Fruit fly (Drosophila melanogaster) whole organism, embryonic: ENCODE results near the gene anchor.

Source experiments
- CG10654 ChIP-seq: fragments of 200-800 bp; sonication (Bioruptor generic); optimal IDR thresholded peaks from 2 replicates; lab custom pipeline; 2016; ENCODE audit warnings: missing biosample characterization, missing genetic modification characterization
- CG10979 ChIP-seq: fragments of 200-800 bp; sonication (Bioruptor generic); optimal IDR thresholded peaks from 2 replicates; lab custom pipeline; 2018; ENCODE audit warnings: missing biosample characterization, mild to moderate bottlenecking, missing genetic modification characterization, moderate library complexity
- CG12104 ChIP-seq: fragments of 200-800 bp; sonication (Bioruptor generic); optimal IDR thresholded peaks from 3 replicates; lab custom pipeline; 2016; ENCODE audit warnings: missing biosample characterization, missing genetic modification characterization
- CG13123 ChIP-seq: fragments of 200-800 bp; sonication (Bioruptor generic); optimal IDR thresholded peaks from 2 replicates; lab custom pipeline; 2016; ENCODE audit warnings: missing biosample characterization, missing genetic modification characterization
- CG13424 ChIP-seq: fragments of 200-800 bp; sonication (Bioruptor generic); optimal IDR thresholded peaks from 2 replicates; lab custom pipeline; 2019; ENCODE audit warnings: missing biosample characterization, mild to moderate bottlenecking, missing genetic modification characterization, moderate library complexity
- CG14860 ChIP-seq: fragments of 200-800 bp; sonication (Bioruptor generic); IDR thresholded peaks from 3 replicates; pipeline ENCODE4 v1.3.6; 2022; ENCODE audit warnings: missing biosample characterization, missing genetic modification characterization; ENCODE audit not compliant: partially characterized antibody
- CG15011 ChIP-seq: fragments of 200-800 bp; sonication (Bioruptor generic); optimal IDR thresholded peaks from 3 replicates; lab custom pipeline; 2018; ENCODE audit warnings: missing biosample characterization, mild to moderate bottlenecking, missing genetic modification characterization
- CG15514 ChIP-seq: fragments of 200-800 bp; sonication (Bioruptor generic); optimal IDR thresholded peaks from 3 replicates; lab custom pipeline; 2017; ENCODE audit warnings: missing biosample characterization, missing genetic modification characterization, mild to moderate bottlenecking, moderate library complexity, missing genetic modification reagents
- CG17328 ChIP-seq: fragments of 200-800 bp; sonication (Bioruptor generic); IDR thresholded peaks from 2 replicates; pipeline ENCODE4 v1.3.6; 2022; ENCODE audit warnings: missing biosample characterization, missing genetic modification characterization
- CG2875 ChIP-seq: fragments of 200-800 bp; sonication (Bioruptor generic); optimal IDR thresholded peaks from 2 replicates; lab custom pipeline; 2017; ENCODE audit warnings: missing biosample characterization, mild to moderate bottlenecking, missing genetic modification characterization, missing genetic modification reagents
- CG3281 ChIP-seq: fragments of 200-800 bp; sonication (Bioruptor generic); optimal IDR thresholded peaks from 3 replicates; lab custom pipeline; 2017; ENCODE audit warnings: missing biosample characterization, mild to moderate bottlenecking, missing genetic modification characterization
- CG34422 ChIP-seq: fragments of 200-800 bp; sonication (Bioruptor generic); IDR thresholded peaks from 3 replicates; pipeline ENCODE4 v1.3.6; 2022; ENCODE audit warnings: missing biosample characterization, missing genetic modification characterization
- CG42726 ChIP-seq: fragments of 200-800 bp; sonication (Bioruptor generic); IDR thresholded peaks from 2 replicates; pipeline ENCODE4 v1.3.6; 2022; ENCODE audit warnings: missing biosample characterization, missing genetic modification characterization; ENCODE audit not compliant: partially characterized antibody
- CG4730 ChIP-seq: fragments of 200-800 bp; sonication (Bioruptor generic); IDR thresholded peaks from 2 replicates; pipeline ENCODE4 v1.3.6; 2022; ENCODE audit warnings: missing biosample characterization, missing genetic modification characterization
- CG5245 ChIP-seq: fragments of 200-800 bp; sonication (Bioruptor generic); optimal IDR thresholded peaks from 3 replicates; lab custom pipeline; 2016; ENCODE audit warnings: missing biosample characterization, missing genetic modification characterization
- CG6175 ChIP-seq: fragments of 200-800 bp; sonication (Bioruptor generic); IDR thresholded peaks from 3 replicates; pipeline ENCODE4 v1.3.6; 2022; ENCODE audit warnings: missing biosample characterization, missing genetic modification characterization
- CG7786 ChIP-seq: fragments of 200-800 bp; sonication (Bioruptor generic); optimal IDR thresholded peaks from 2 replicates; lab custom pipeline; 2016; ENCODE audit warnings: missing biosample characterization, missing genetic modification characterization
- CG7963 ChIP-seq: fragments of 200-800 bp; sonication (Bioruptor generic); IDR thresholded peaks from 3 replicates; pipeline ENCODE4 v1.3.6; 2022; ENCODE audit warnings: missing biosample characterization, missing genetic modification characterization; ENCODE audit not compliant: partially characterized antibody
- CG8388 ChIP-seq: fragments of 200-800 bp; sonication (Bioruptor generic); optimal IDR thresholded peaks from 2 replicates; lab custom pipeline; 2019; ENCODE audit warnings: missing biosample characterization, mild to moderate bottlenecking, missing genetic modification characterization, moderate library complexity
- CG8478 ChIP-seq: fragments of >200 bp; optimal IDR thresholded peaks from 2 replicates; lab custom pipeline; 2018
- CoRest ChIP-seq: fragments of 200-800 bp; sonication (Bioruptor generic); optimal IDR thresholded peaks from 3 replicates; lab custom pipeline; 2018; ENCODE audit warnings: missing biosample characterization, mild to moderate bottlenecking, missing genetic modification characterization, moderate library complexity
- Dll ChIP-seq: fragments of 200-800 bp; sonication (Bioruptor generic); IDR thresholded peaks from 4 replicates; pipeline ENCODE4 v1.3.6; 2022; ENCODE audit warnings: missing biosample characterization, missing genetic modification characterization; ENCODE audit not compliant: partially characterized antibody
- GATAe ChIP-seq: fragments of 200-800 bp; sonication (Bioruptor generic); conservative IDR thresholded peaks from 2 replicates; pipeline ENCODE4 v1.3.6; 2022; ENCODE audit warnings: missing biosample characterization, missing genetic modification characterization
- Gug ChIP-seq: fragments of 200-800 bp; sonication (Bioruptor generic); IDR thresholded peaks from 4 replicates; pipeline ENCODE4 v1.3.6; 2022; ENCODE audit warnings: missing biosample characterization, missing genetic modification characterization
- Opbp ChIP-seq: fragments of 200-800 bp; sonication (Bioruptor generic); IDR thresholded peaks from 3 replicates; pipeline ENCODE4 v1.3.6; 2022; ENCODE audit warnings: missing biosample characterization, missing genetic modification characterization; ENCODE audit not compliant: partially characterized antibody
- Sox100B ChIP-seq: fragments of 200-800 bp; sonication (Bioruptor generic); optimal IDR thresholded peaks from 3 replicates; lab custom pipeline; 2018; ENCODE audit warnings: missing biosample characterization, mild to moderate bottlenecking, missing genetic modification characterization
- Trl ChIP-seq, 3 experiments: fragments of >200 bp in 2 of 3; fragments of 200-800 bp in 1 of 3; sonication (Bioruptor generic) in 1 of 3; optimal IDR thresholded peaks; 2 replicates in 1 of 3; 3 replicates in 2 of 3; lab custom pipeline; 2016 to 2017; ENCODE audit warnings: missing biosample characterization in 1 of 3, missing genetic modification characterization in 1 of 3
- ato ChIP-seq: fragments of 200-800 bp; sonication (Bioruptor generic); IDR thresholded peaks from 2 replicates; pipeline ENCODE4 v1.3.6; 2022; ENCODE audit warnings: missing biosample characterization, missing genetic modification characterization; ENCODE audit not compliant: partially characterized antibody
- bowl ChIP-seq: fragments of 200-800 bp; sonication (Bioruptor generic); IDR thresholded peaks from 2 replicates; pipeline ENCODE4 v1.3.6; 2022; ENCODE audit warnings: missing biosample characterization, missing genetic modification characterization
- cg ChIP-seq: fragments of 200-800 bp; sonication (Bioruptor generic); optimal IDR thresholded peaks from 3 replicates; lab custom pipeline; 2019; ENCODE audit warnings: missing biosample characterization, mild to moderate bottlenecking, missing genetic modification characterization, moderate library complexity
- chif ChIP-seq, 2 experiments: fragments of 200-800 bp; sonication (Bioruptor generic); optimal IDR thresholded peaks; 3 replicates each; lab custom pipeline; 2016; ENCODE audit warnings: missing biosample characterization in 2 of 2, missing genetic modification characterization in 2 of 2
- crc ChIP-seq: fragments of 200-800 bp; sonication (Bioruptor generic); optimal IDR thresholded peaks from 2 replicates; lab custom pipeline; 2016; ENCODE audit warnings: missing biosample characterization, missing genetic modification characterization
- crp ChIP-seq, 2 experiments: fragments of 200-800 bp; sonication (Bioruptor generic); optimal IDR thresholded peaks; 2 replicates in 1 of 2; 3 replicates in 1 of 2; lab custom pipeline; 2017; ENCODE audit warnings: missing biosample characterization in 2 of 2, missing genetic modification characterization in 2 of 2, mild to moderate bottlenecking in 1 of 2, moderate library complexity in 1 of 2
- eve ChIP-seq, 2 experiments: fragments of >200 bp; optimal IDR thresholded peaks; 2 replicates each; lab custom pipeline; 2017; ENCODE audit warnings: missing biosample characterization in 2 of 2, missing genetic modification characterization in 2 of 2
- fd64A ChIP-seq: fragments of 200-800 bp; sonication (Bioruptor generic); optimal IDR thresholded peaks from 3 replicates; lab custom pipeline; 2018; ENCODE audit warnings: missing biosample characterization, mild to moderate bottlenecking, missing genetic modification characterization
- grn ChIP-seq: fragments of 200-800 bp; sonication (Bioruptor generic); optimal IDR thresholded peaks from 3 replicates; lab custom pipeline; 2017; ENCODE audit warnings: missing biosample characterization, missing genetic modification characterization
- nmo ChIP-seq: fragments of 200-800 bp; sonication (Bioruptor generic); optimal IDR thresholded peaks from 2 replicates; lab custom pipeline; 2018; ENCODE audit warnings: missing biosample characterization, mild to moderate bottlenecking, missing genetic modification characterization, moderate library complexity
- pita ChIP-seq: fragments of 200-800 bp; sonication (Bioruptor generic); optimal IDR thresholded peaks from 2 replicates; lab custom pipeline; 2017; ENCODE audit warnings: missing biosample characterization, mild to moderate bottlenecking, missing genetic modification characterization
- pnt ChIP-seq: fragments of 200-800 bp; sonication (Bioruptor generic); optimal IDR thresholded peaks from 3 replicates; lab custom pipeline; 2016; ENCODE audit warnings: missing biosample characterization, missing genetic modification characterization
- shn ChIP-seq: fragments of 200-800 bp; sonication (Bioruptor generic); optimal IDR thresholded peaks from 3 replicates; lab custom pipeline; 2016; ENCODE audit warnings: missing biosample characterization, missing genetic modification characterization
- stwl ChIP-seq: fragments of 200-800 bp; sonication (Bioruptor generic); optimal IDR thresholded peaks from 3 replicates; lab custom pipeline; 2018; ENCODE audit warnings: missing biosample characterization, mild to moderate bottlenecking, missing genetic modification characterization, moderate library complexity
- vnd ChIP-seq: fragments of 200-800 bp; sonication (Bioruptor generic); IDR thresholded peaks from 3 replicates; pipeline ENCODE4 v1.3.6; 2022; ENCODE audit warnings: missing biosample characterization, missing genetic modification characterization; ENCODE audit not compliant: partially characterized antibody

Gene anchor

dm6 chr3L:17611864-17612505 is 9.6 kb upstream of the anchor start (continued):
- TF ChIP-seq nmo (GFP tag; lab: Kevin White, UChicago): peak; percentile 23
- peak; percentile 86 for TF ChIP-seq CG8478 (lab: Kevin White, UChicago)
- no peak for TF ChIP-seq fd64A (GFP tag; lab: Kevin White, UChicago)
- TF ChIP-seq shn (GFP tag; lab: Kevin White, UChicago): no peak
- no peak for TF ChIP-seq CG7786 (GFP tag; lab: Kevin White, UChicago)
- TF ChIP-seq CG5245 (GFP tag; lab: Kevin White, UChicago): no peak
- TF ChIP-seq crp (GFP tag; optimal IDR thresholded peaks at IDR 0.05; lab: Kevin White, UChicago): no peak
- TF ChIP-seq CG10979 (tag; lab: Kevin White, UChicago): no peak
- TF ChIP-seq crc (GFP tag; lab: Kevin White, UChicago): no peak
- no peak for TF ChIP-seq CG15011 (GFP tag; lab: Kevin White, UChicago)
- TF ChIP-seq CG3281 (GFP tag; lab: Kevin White, UChicago): no peak
- no peak for TF ChIP-seq CG8388 (GFP tag; lab: Kevin White, UChicago)
- no peak for TF ChIP-seq bowl (GFP tag; lab: Robert Waterston, UW)
- no peak for TF ChIP-seq CG42726 (GFP tag; lab: Robert Waterston, UW)
- TF ChIP-seq cg (GFP tag; lab: Kevin White, UChicago): peak; percentile 94
- TF ChIP-seq GATAe (GFP tag; lab: Robert Waterston, UW): no peak
- TF ChIP-seq Trl (optimal IDR thresholded peaks at IDR 0.05; lab: Kevin White, UChicago): peak; percentile 87 to 93
- TF ChIP-seq Trl (GFP tag; optimal IDR thresholded peaks at IDR 0.05; lab: Kevin White, UChicago): no peak
- TF ChIP-seq chif (GFP tag; optimal IDR thresholded peaks at IDR 0.05; lab: Kevin White, UChicago): no peak
- peak; percentile 3 for TF ChIP-seq stwl
- TF ChIP-seq eve (GFP tag; optimal IDR thresholded peaks at IDR 0.05; lab: Kevin White, UChicago): no peak
- no peak for TF ChIP-seq CG13123 (GFP tag; lab: Kevin White, UChicago)
- TF ChIP-seq CG10654 (GFP tag; lab: Kevin White, UChicago): no peak
- TF ChIP-seq vnd: 0 out of 3 replicates have a peak, but pooled peaks have one; percentile 30
- 0 out of 3 replicates have a peak, but pooled peaks have one; percentile 6 for TF ChIP-seq CG6175 (GFP tag; lab: Robert Waterston, UW)
- TF ChIP-seq Dll (GFP tag; lab: Robert Waterston, UW): 0 out of 4 replicates have a peak, but pooled peaks have one; percentile 30
- TF ChIP-seq pita (GFP tag; lab: Kevin White, UChicago): no peak
- TF ChIP-seq CG12104: no peak
- no peak for TF ChIP-seq pnt
- no peak for TF ChIP-seq CG15514 (GFP tag; lab: Kevin White, UChicago)
- no peak for TF ChIP-seq CG4730 (GFP tag; lab: Robert Waterston, UW)
- TF ChIP-seq Gug (GFP tag; lab: Robert Waterston, UW): no peak
- 0 out of 2 replicates have a peak, but pooled peaks have one; percentile 46 for TF ChIP-seq ato (GFP tag; lab: Robert Waterston, UW)
- no peak for TF ChIP-seq CG17328 (GFP tag; lab: Robert Waterston, UW)
- TF ChIP-seq grn (GFP tag; lab: Kevin White, UChicago): no peak
- TF ChIP-seq CoRest (tag; lab: Kevin White, UChicago): peak; percentile 30
- TF ChIP-seq Sox100B (GFP tag; lab: Kevin White, UChicago): no peak
- peak; percentile 57; the same call in 1 of the 3 replicates for TF ChIP-seq Opbp (GFP tag; lab: Robert Waterston, UW)
- TF ChIP-seq CG2875 (GFP tag; lab: Kevin White, UChicago): no peak
- peak; percentile 32; the same call in 1 of the 3 replicates for TF ChIP-seq CG7963 (GFP tag; lab: Robert Waterston, UW)
- 0 out of 3 replicates have a peak, but pooled peaks have one; percentile 42 for TF ChIP-seq CG34422 (GFP tag; lab: Robert Waterston, UW)
- TF ChIP-seq CG13424 (tag; lab: Kevin White, UChicago): no peak
- TF ChIP-seq CG14860 (GFP tag; lab: Robert Waterston, UW): 0 out of 3 replicates have a peak, but pooled peaks have one; percentile 30
